Worm (Caenorhabditis elegans) whole organism, mixed stage, embryonic: ENCODE results near the gene sur-5.
A peak's percentile ranks its signal among the peaks of the same experiment; 100 is the strongest.

Experiments
- bed-3 ChIP-seq: fragments of 200-800 bp; sonication (Bioruptor generic); optimal IDR thresholded peaks from 3 replicates; lab custom pipeline; 2018; ENCODE audit warnings: mild to moderate bottlenecking, missing genetic modification characterization, moderate library complexity, missing compliant biosample characterization
- blmp-1 ChIP-seq: fragments of 150-350 bp; optimal IDR thresholded peaks from 2 replicates; lab custom pipeline; 2014; ENCODE audit warnings: missing biosample characterization, missing genetic modification characterization
- ces-1 ChIP-seq: fragments of 150-350 bp; optimal IDR thresholded peaks from 2 replicates; lab custom pipeline; 2014; ENCODE audit warnings: missing biosample characterization, missing genetic modification reagents, missing genetic modification characterization
- elt-1 ChIP-seq: sonication (generic microtip); optimal IDR thresholded peaks from 2 replicates; lab custom pipeline; 2017; ENCODE audit warnings: missing genetic modification characterization, mild to moderate bottlenecking, missing compliant biosample characterization, antibody characterized with exemption, moderate library complexity, borderline replicate concordance; ENCODE audit not compliant: insufficient read depth
- elt-3 ChIP-seq: fragments of 150-350 bp; optimal IDR thresholded peaks from 2 replicates; lab custom pipeline; 2014; ENCODE audit warnings: missing biosample characterization, missing genetic modification characterization
- nhr-12 ChIP-seq: fragments of 150-350 bp; optimal IDR thresholded peaks from 2 replicates; lab custom pipeline; 2014; ENCODE audit warnings: missing biosample characterization, missing genetic modification characterization
- nhr-76 ChIP-seq: sonication (generic microtip); optimal IDR thresholded peaks from 2 replicates; lab custom pipeline; 2017; ENCODE audit warnings: missing biosample characterization, missing genetic modification characterization
- sptf-1 ChIP-seq: sonication (generic microtip); optimal IDR thresholded peaks from 2 replicates; lab custom pipeline; 2017; ENCODE audit warnings: mild to moderate bottlenecking, missing genetic modification characterization, moderate library complexity, missing compliant biosample characterization
- unc-39 ChIP-seq: fragments of 150-350 bp; optimal IDR thresholded peaks from 2 replicates; lab custom pipeline; 2014; ENCODE audit warnings: missing biosample characterization, missing genetic modification characterization
- unc-62 ChIP-seq: fragments of 150-350 bp; optimal IDR thresholded peaks from 2 replicates; lab custom pipeline; 2014; ENCODE audit warnings: missing biosample characterization, missing genetic modification reagents, missing genetic modification characterization

DNA sequence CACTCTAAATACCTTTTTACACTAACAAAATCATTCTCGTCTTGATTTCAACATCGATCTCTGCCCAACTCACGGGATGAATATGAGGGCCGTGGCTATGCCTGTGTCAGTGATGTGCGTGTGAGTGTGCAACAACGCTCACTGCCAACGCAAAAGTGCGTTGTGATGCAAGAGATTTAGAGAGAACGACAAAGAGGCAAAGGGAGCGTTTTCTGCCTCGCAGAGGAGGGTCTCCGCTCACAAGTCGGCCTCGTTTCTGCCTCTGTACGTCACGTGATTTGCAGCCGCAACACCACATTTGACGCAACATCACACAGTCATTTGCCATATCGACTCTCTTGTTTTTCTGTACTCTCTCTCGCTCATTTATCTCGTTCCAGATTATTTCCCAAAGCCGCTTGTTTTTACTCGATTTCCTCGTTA lies 28.9 kb upstream of the sur-5 start, which contains the start of gene epg-7:
- TF ChIP-seq ces-1 (GFP tag; lab: Kevin White, UChicago) (peak; percentile 67), nhr-76 (tag; lab: Kevin White, UChicago) (no peak), nhr-12 (tag; lab: Kevin White, UChicago) (no peak), unc-39 (tag; lab: Kevin White, UChicago) (no peak), unc-62 (GFP tag; lab: Kevin White, UChicago) (peak; percentile 74), elt-1 (tag; lab: Kevin White, UChicago) (peak; percentile 26), sptf-1 (tag; lab: Kevin White, UChicago) (peak; percentile 28), blmp-1 (tag; lab: Kevin White, UChicago) (no peak), bed-3 (GFP tag; lab: Kevin White, UChicago) (no peak), elt-3 (tag; lab: Kevin White, UChicago) (no peak)
